Fruit fly (Drosophila melanogaster) whole organism, embryonic: ENCODE measurements around the gene CG8042.

Experiments
- Atf3 ChIP-seq: fragments of 200-800 bp; sonication (Bioruptor generic); optimal IDR thresholded peaks from 3 replicates; lab custom pipeline; 2016; ENCODE audit warnings: missing biosample characterization, missing genetic modification characterization
- Awh ChIP-seq: fragments of 200-800 bp; sonication (Bioruptor generic); IDR thresholded peaks from 2 replicates; pipeline ENCODE4, ENCODE4 v1.3.6; 2022; ENCODE audit warnings: missing biosample characterization, missing genetic modification characterization
- Bteb2 ChIP-seq: fragments of 200-800 bp; sonication (Bioruptor generic); optimal IDR thresholded peaks from 2 replicates; lab custom pipeline; 2016; ENCODE audit warnings: missing biosample characterization, missing genetic modification characterization
- CG10366 ChIP-seq: fragments of 200-800 bp; sonication (Bioruptor generic); IDR thresholded peaks from 2 replicates; pipeline ENCODE4 v1.3.6; 2022; ENCODE audit warnings: missing biosample characterization, missing genetic modification characterization
- CG11247 ChIP-seq: fragments of 200-800 bp; sonication (Bioruptor generic); IDR thresholded peaks from 2 replicates; pipeline ENCODE4 v1.3.6; 2022; ENCODE audit warnings: missing biosample characterization, missing genetic modification characterization
- CG12236 ChIP-seq: fragments of 200-800 bp; sonication (Bioruptor generic); optimal IDR thresholded peaks from 2 replicates; lab custom pipeline; 2016; ENCODE audit warnings: missing biosample characterization, missing genetic modification characterization
- CG13123 ChIP-seq: fragments of 200-800 bp; sonication (Bioruptor generic); optimal IDR thresholded peaks from 2 replicates; lab custom pipeline; 2016; ENCODE audit warnings: missing biosample characterization, missing genetic modification characterization
- CG14710 ChIP-seq: fragments of 200-800 bp; sonication (Bioruptor generic); optimal IDR thresholded peaks from 3 replicates; lab custom pipeline; 2019; ENCODE audit warnings: missing biosample characterization, mild to moderate bottlenecking, missing genetic modification characterization, moderate library complexity
- CG18764 ChIP-seq: fragments of 200-800 bp; sonication (Bioruptor generic); optimal IDR thresholded peaks from 3 replicates; lab custom pipeline; 2016; ENCODE audit warnings: missing biosample characterization, missing genetic modification characterization
- CG2678 ChIP-seq: fragments of 200-800 bp; sonication (Bioruptor generic); optimal IDR thresholded peaks from 3 replicates; lab custom pipeline; 2019; ENCODE audit warnings: missing biosample characterization, mild to moderate bottlenecking, missing genetic modification characterization, moderate library complexity
- CG32767 ChIP-seq: fragments of 200-800 bp; sonication (Bioruptor generic); IDR thresholded peaks from 2 replicates; pipeline ENCODE4 v1.3.6; 2022; ENCODE audit warnings: missing biosample characterization, missing genetic modification characterization
- CG42726 ChIP-seq: fragments of 200-800 bp; sonication (Bioruptor generic); IDR thresholded peaks from 2 replicates; pipeline ENCODE4 v1.3.6; 2022; ENCODE audit warnings: missing biosample characterization, missing genetic modification characterization; ENCODE audit not compliant: partially characterized antibody
- CG4360 ChIP-seq: fragments of 200-800 bp; sonication (Bioruptor generic); IDR thresholded peaks from 2 replicates; pipeline ENCODE4 v1.3.6; 2022; ENCODE audit warnings: missing biosample characterization, missing genetic modification characterization
- CG7786 ChIP-seq: fragments of 200-800 bp; sonication (Bioruptor generic); optimal IDR thresholded peaks from 2 replicates; lab custom pipeline; 2016; ENCODE audit warnings: missing biosample characterization, missing genetic modification characterization
- CG7928 ChIP-seq: fragments of 200-800 bp; sonication (Bioruptor generic); optimal IDR thresholded peaks from 2 replicates; lab custom pipeline; 2017; ENCODE audit warnings: missing biosample characterization, mild to moderate bottlenecking, missing genetic modification characterization
- CG7963 ChIP-seq: fragments of 200-800 bp; sonication (Bioruptor generic); IDR thresholded peaks from 3 replicates; pipeline ENCODE4 v1.3.6; 2022; ENCODE audit warnings: missing biosample characterization, missing genetic modification characterization; ENCODE audit not compliant: partially characterized antibody
- CG8290 ChIP-seq, 3 experiments: fragments of 200-800 bp; sonication (Bioruptor generic); optimal IDR thresholded peaks; 2 replicates each; lab custom pipeline; 2016 to 2019; ENCODE audit warnings: missing biosample characterization in 3 of 3, missing genetic modification characterization in 3 of 3, mild to moderate bottlenecking in 2 of 3, moderate library complexity in 1 of 3
- CG9215 ChIP-seq: fragments of 200-800 bp; sonication (Bioruptor generic); IDR thresholded peaks from 2 replicates; pipeline ENCODE4 v1.3.6; 2022; ENCODE audit warnings: missing biosample characterization, missing genetic modification characterization
- CG9797 ChIP-seq: fragments of 200-800 bp; sonication (Bioruptor generic); optimal IDR thresholded peaks from 3 replicates; lab custom pipeline; 2018; ENCODE audit warnings: missing biosample characterization, mild to moderate bottlenecking, missing genetic modification characterization
- CG9932 ChIP-seq: fragments of 200-800 bp; sonication (Bioruptor generic); IDR thresholded peaks from 2 replicates; pipeline ENCODE4 v1.3.6; 2022; ENCODE audit warnings: missing biosample characterization, missing genetic modification characterization
- CHES-1-like ChIP-seq: fragments of 200-800 bp; sonication (Bioruptor generic); optimal IDR thresholded peaks from 2 replicates; lab custom pipeline; 2016; ENCODE audit warnings: missing biosample characterization, missing genetic modification characterization
- D19A ChIP-seq: fragments of 200-800 bp; optimal IDR thresholded peaks from 3 replicates; lab custom pipeline; 2019; ENCODE audit warnings: missing biosample characterization, mild to moderate bottlenecking, missing genetic modification characterization, moderate library complexity
- Ets97D ChIP-seq: fragments of 200-800 bp; sonication (Bioruptor generic); optimal IDR thresholded peaks from 3 replicates; lab custom pipeline; 2016; ENCODE audit warnings: missing biosample characterization, missing genetic modification characterization
- HHEX ChIP-seq: fragments of 200-800 bp; sonication (Bioruptor generic); optimal IDR thresholded peaks from 3 replicates; lab custom pipeline; 2017; ENCODE audit warnings: missing biosample characterization, mild to moderate bottlenecking, missing genetic modification characterization, missing genetic modification reagents
- Hr39 ChIP-seq: fragments of >200 bp; optimal IDR thresholded peaks from 2 replicates; lab custom pipeline; 2017
- Hr51 ChIP-seq, 2 experiments: fragments of 200-800 bp; sonication (Bioruptor generic); optimal IDR thresholded peaks; 2 replicates in 1 of 2; 3 replicates in 1 of 2; lab custom pipeline; 2016 to 2018; ENCODE audit warnings: missing biosample characterization in 2 of 2, missing genetic modification characterization in 2 of 2, mild to moderate bottlenecking in 1 of 2, moderate library complexity in 1 of 2
- Jarid2 ChIP-seq: fragments of 200-800 bp; sonication (Bioruptor generic); optimal IDR thresholded peaks from 3 replicates; lab custom pipeline; 2017; ENCODE audit warnings: mild to moderate bottlenecking, missing biosample characterization, missing genetic modification reagents, missing genetic modification characterization
- MBD-R2 ChIP-seq: fragments of 200-800 bp; sonication (Bioruptor generic); IDR thresholded peaks from 2 replicates; pipeline ENCODE4 v1.3.6; 2022; ENCODE audit warnings: missing biosample characterization, missing genetic modification characterization
- MESR4 ChIP-seq: fragments of 200-800 bp; sonication (Bioruptor generic); optimal IDR thresholded peaks from 2 replicates; lab custom pipeline; 2018; ENCODE audit warnings: missing biosample characterization, mild to moderate bottlenecking, missing genetic modification characterization, moderate library complexity
- NK7.1 ChIP-seq: fragments of 200-800 bp; sonication (Bioruptor generic); optimal IDR thresholded peaks from 3 replicates; lab custom pipeline; 2016; ENCODE audit warnings: missing biosample characterization, missing genetic modification characterization
- Neu2 ChIP-seq: fragments of 200-800 bp; sonication (Bioruptor generic); optimal IDR thresholded peaks from 3 replicates; lab custom pipeline; 2016; ENCODE audit warnings: missing biosample characterization, missing genetic modification characterization, borderline replicate concordance
- Nf-YC ChIP-seq: fragments of 200-800 bp; optimal IDR thresholded peaks from 3 replicates; lab custom pipeline; 2019; ENCODE audit warnings: missing biosample characterization, mild to moderate bottlenecking, missing genetic modification characterization, moderate library complexity
- Scr ChIP-seq: fragments of 200-800 bp; sonication (Bioruptor generic); IDR thresholded peaks from 2 replicates; pipeline ENCODE4 v1.3.6; 2022; ENCODE audit warnings: missing biosample characterization, missing genetic modification characterization; ENCODE audit not compliant: partially characterized antibody
- Spps ChIP-seq: fragments of 200-800 bp; sonication (Bioruptor generic); optimal IDR thresholded peaks from 2 replicates; lab custom pipeline; 2018; ENCODE audit warnings: missing biosample characterization, mild to moderate bottlenecking, missing genetic modification characterization
- Sry-β ChIP-seq: fragments of 200-800 bp; sonication (Bioruptor generic); optimal IDR thresholded peaks from 2 replicates; lab custom pipeline; 2018; ENCODE audit warnings: missing biosample characterization, mild to moderate bottlenecking, missing genetic modification characterization, moderate library complexity
- bcd ChIP-seq: fragments of 200-800 bp; sonication (Bioruptor generic); optimal IDR thresholded peaks from 2 replicates; lab custom pipeline; 2017; ENCODE audit warnings: missing biosample characterization, mild to moderate bottlenecking, missing genetic modification characterization
- exex ChIP-seq: fragments of 200-800 bp; sonication (Bioruptor generic); optimal IDR thresholded peaks from 4 replicates; lab custom pipeline; 2018; ENCODE audit warnings: missing biosample characterization, mild to moderate bottlenecking, missing genetic modification characterization, moderate library complexity
- gcm ChIP-seq: fragments of 200-800 bp; sonication (Bioruptor generic); optimal IDR thresholded peaks from 2 replicates; lab custom pipeline; 2019; ENCODE audit warnings: missing biosample characterization, mild to moderate bottlenecking, missing genetic modification characterization, moderate library complexity
- gsb-n ChIP-seq: fragments of 200-800 bp; sonication (Bioruptor generic); optimal IDR thresholded peaks from 3 replicates; lab custom pipeline; 2018; ENCODE audit warnings: missing biosample characterization, mild to moderate bottlenecking, missing genetic modification characterization
- gt ChIP-seq: fragments of 200-800 bp; sonication (Bioruptor generic); IDR thresholded peaks from 2 replicates; pipeline ENCODE4 v1.3.6; 2022; ENCODE audit warnings: missing biosample characterization, missing genetic modification characterization
- klu ChIP-seq: fragments of 200-800 bp; sonication (Bioruptor generic); IDR thresholded peaks from 2 replicates; pipeline ENCODE4 v1.3.6; 2022; ENCODE audit warnings: missing biosample characterization, missing genetic modification characterization
- nerfin-2 ChIP-seq: fragments of 200-800 bp; sonication (Bioruptor generic); IDR thresholded peaks from 2 replicates; pipeline ENCODE4 v1.3.6; 2022; ENCODE audit warnings: missing biosample characterization, missing genetic modification characterization; ENCODE audit not compliant: partially characterized antibody
- oc ChIP-seq: fragments of 200-800 bp; sonication (Bioruptor generic); optimal IDR thresholded peaks from 2 replicates; lab custom pipeline; 2018; ENCODE audit warnings: missing biosample characterization, mild to moderate bottlenecking, missing genetic modification characterization, moderate library complexity
- ro ChIP-seq: fragments of 200-800 bp; sonication (Bioruptor generic); IDR thresholded peaks from 2 replicates; pipeline ENCODE4 v1.3.6; 2022; ENCODE audit warnings: missing biosample characterization, missing genetic modification characterization
- sc ChIP-seq, 3 experiments: fragments of >200 bp in 2 of 3; fragments of 200-800 bp in 1 of 3; sonication (Bioruptor generic) in 1 of 3; optimal IDR thresholded peaks; 2 replicates in 2 of 3; 3 replicates in 1 of 3; lab custom pipeline; 2017; ENCODE audit warnings: mild to moderate bottlenecking in 1 of 3, missing biosample characterization in 1 of 3, missing genetic modification characterization in 1 of 3, missing genetic modification reagents in 1 of 3
- scrt ChIP-seq: fragments of 200-800 bp; sonication (Bioruptor generic); optimal IDR thresholded peaks from 2 replicates; lab custom pipeline; 2018; ENCODE audit warnings: missing biosample characterization, mild to moderate bottlenecking, missing genetic modification characterization, moderate library complexity
- slbo ChIP-seq: fragments of 200-800 bp; sonication (Bioruptor generic); IDR thresholded peaks from 2 replicates; pipeline ENCODE4 v1.3.6; 2022; ENCODE audit warnings: missing biosample characterization, missing genetic modification characterization
- slou ChIP-seq: fragments of 200-800 bp; sonication (Bioruptor generic); optimal IDR thresholded peaks from 3 replicates; lab custom pipeline; 2016; ENCODE audit warnings: missing biosample characterization, missing genetic modification characterization
- usp ChIP-seq: fragments of >200 bp; optimal IDR thresholded peaks from 2 replicates; lab custom pipeline; 2017; ENCODE audit warnings: missing biosample characterization, missing genetic modification characterization
- wdn ChIP-seq: fragments of 200-800 bp; sonication (Bioruptor generic); IDR thresholded peaks from 2 replicates; pipeline ENCODE4 v1.3.6; 2022; ENCODE audit warnings: missing biosample characterization, missing genetic modification characterization

CG8042 gene

dm6 chr3L:7956718-7957117 is 18.1 kb downstream of the CG8042 start (continued):
- TF ChIP-seq MBD-R2 (GFP tag; lab: Robert Waterston, UW) (no peak), Jarid2 (no peak), NK7.1 (GFP tag; lab: Kevin White, UChicago) (no peak), gt (GFP tag; lab: Robert Waterston, UW) (no peak), CG7963 (GFP tag; lab: Robert Waterston, UW) (no peak), nerfin-2 (GFP tag; lab: Robert Waterston, UW) (no peak), Spps (tag; lab: Kevin White, UChicago) (no peak), slou (no peak), CG42726 (GFP tag; lab: Robert Waterston, UW) (no peak), oc (tag; lab: Kevin White, UChicago) (peak; percentile 83), MESR4 (GFP tag; lab: Kevin White, UChicago) (no peak), CG32767 (GFP tag; lab: Robert Waterston, UW) (no peak), CG18764 (GFP tag; lab: Kevin White, UChicago) (no peak), bcd (GFP tag; lab: Kevin White, UChicago) (no peak), CG9215 (GFP tag; lab: Robert Waterston, UW) (no peak), Neu2 (no peak), ro (no peak), CG14710 (tag; lab: Kevin White, UChicago) (no peak), CG9932 (GFP tag; lab: Robert Waterston, UW) (no peak), CG4360 (0 out of 2 replicates have a peak, but pooled peaks have one; percentile 16), Bteb2 (GFP tag; lab: Kevin White, UChicago) (no peak), scrt (GFP tag; lab: Kevin White, UChicago) (no peak)
- TF ChIP-seq, all 482 proteins: peak for 9

dm6 chr3L:7954967-7955366 is 19.8 kb downstream of the CG8042 start:
- TF ChIP-seq Atf3 (no peak), Nf-YC (tag; lab: Kevin White, UChicago) (peak; percentile 87), Hr51 (GFP tag; optimal IDR thresholded peaks at IDR 0.05; lab: Kevin White, UChicago) (peak in 1 of 2 experiments; percentile 12), wdn (GFP tag; lab: Robert Waterston, UW) (no peak), CHES-1-like (GFP tag; lab: Kevin White, UChicago) (no peak), Sry-β (no peak), gsb-n (tag; lab: Kevin White, UChicago) (peak; percentile 7), CG9797 (GFP tag; lab: Kevin White, UChicago) (no peak), exex (tag; lab: Kevin White, UChicago) (peak; percentile 57), CG13123 (GFP tag; lab: Kevin White, UChicago) (no peak), gcm (GFP tag; lab: Kevin White, UChicago) (peak; percentile 66), sc (optimal IDR thresholded peaks at IDR 0.05; lab: Kevin White, UChicago) (no peak), sc (GFP tag; optimal IDR thresholded peaks at IDR 0.05; lab: Kevin White, UChicago) (no peak), CG11247 (GFP tag; lab: Robert Waterston, UW) (0 out of 2 replicates have a peak, but pooled peaks have one; percentile 9), Awh (GFP tag; lab: Robert Waterston, UW) (0 out of 2 replicates have a peak, but pooled peaks have one; percentile 31), CG2678 (tag; lab: Kevin White, UChicago) (no peak), Ets97D (no peak), CG10366 (GFP tag; lab: Robert Waterston, UW) (no peak), Scr (GFP tag; lab: Robert Waterston, UW) (no peak), CG7928 (no peak), CG7786 (GFP tag; lab: Kevin White, UChicago) (no peak), CG12236 (GFP tag; lab: Kevin White, UChicago) (no peak), Bteb2 (GFP tag; lab: Kevin White, UChicago) (no peak), HHEX (GFP tag; lab: Kevin White, UChicago) (no peak), CG8290 (GFP tag; optimal IDR thresholded peaks at IDR 0.05; lab: Kevin White, UChicago) (no peak), CG8290 (tag; optimal IDR thresholded peaks at IDR 0.05; lab: Kevin White, UChicago) (no peak), klu (GFP tag; lab: Robert Waterston, UW) (no peak), slbo (GFP tag; lab: Robert Waterston, UW) (no peak), usp (GFP tag; lab: Kevin White, UChicago) (no peak), Hr39 (peak; percentile 10), D19A (tag; lab: Kevin White, UChicago) (no peak)
